Worm (Caenorhabditis elegans): ENCODE measurements around the gene sas-5.

DNA sequence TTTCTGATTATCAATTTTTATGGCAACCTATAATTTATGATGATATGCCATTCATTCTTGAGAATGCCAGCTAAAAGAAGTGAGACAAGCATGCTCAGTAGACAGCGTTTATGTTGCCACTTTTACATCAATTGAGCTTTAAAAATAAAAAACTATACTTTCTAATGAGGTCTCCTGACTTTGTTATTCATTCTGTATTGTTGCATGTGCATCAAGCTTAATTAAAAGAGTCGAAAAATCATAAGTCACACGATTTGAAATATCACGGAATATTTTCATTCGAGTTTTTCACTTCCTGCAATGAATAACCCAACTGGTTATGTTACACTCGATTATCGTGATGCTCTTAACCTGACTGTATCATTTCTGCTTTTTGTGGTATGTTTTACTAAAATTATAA, 47.9 kb upstream of the sas-5 start, which contains the start of gene srx-86:
- TF ChIP-seq ces-1 (GFP tag; optimal IDR thresholded peaks at IDR 0.05) (no peak), mep-1 (tag; optimal IDR thresholded peaks at IDR 0.05) (no peak), nhr-237 (tag; optimal IDR thresholded peaks at IDR 0.05) (no peak)

All from whole organism, mixed stage, embryonic.